Worm (Caenorhabditis elegans) whole organism, young adult: Measurements from ENCODE around the gene F54B11.8.

Experiments used
- B0336.3 ChIP-seq: fragments of 200-800 bp; sonication (Bioruptor generic); IDR thresholded peaks from 2 replicates; pipeline ENCODE4 v1.3.6; 2022; ENCODE audit warnings: missing genetic modification characterization, missing compliant biosample characterization
- D2030.7 ChIP-seq: fragments of 200-800 bp; sonication (Bioruptor generic); IDR thresholded peaks from 2 replicates; pipeline ENCODE4 v1.3.6; 2022; ENCODE audit warnings: missing genetic modification reagents, missing genetic modification characterization, missing compliant biosample characterization
- F22D6.2 ChIP-seq: sonication (generic microtip); optimal IDR thresholded peaks from 2 replicates; lab custom pipeline; 2016; ENCODE audit warnings: mild to moderate bottlenecking, missing genetic modification characterization, missing compliant biosample characterization
- F39B2.1 ChIP-seq: fragments of 200-800 bp; sonication (Bioruptor generic); IDR thresholded peaks from 2 replicates; pipeline ENCODE4 v1.3.6; 2022; ENCODE audit warnings: missing genetic modification reagents, missing genetic modification characterization, missing compliant biosample characterization
- F55B11.4 ChIP-seq: sonication (generic microtip); optimal IDR thresholded peaks from 2 replicates; lab custom pipeline; 2016; ENCODE audit warnings: missing compliant biosample characterization, missing genetic modification characterization, borderline replicate concordance; ENCODE audit not compliant: insufficient read depth
- T26A5.8 ChIP-seq: sonication (generic microtip); optimal IDR thresholded peaks from 2 replicates; lab custom pipeline; 2016; ENCODE audit warnings: missing genetic modification characterization, missing compliant biosample characterization
- Y53F4B.3 ChIP-seq: fragments of 200-800 bp; sonication (Bioruptor generic); IDR thresholded peaks from 2 replicates; pipeline ENCODE4 v1.3.6; 2022; ENCODE audit warnings: missing genetic modification reagents, missing genetic modification characterization, missing compliant biosample characterization
- Y53G8AR.9 ChIP-seq: fragments of 200-800 bp; sonication (Bioruptor generic); conservative IDR thresholded peaks from 2 replicates; pipeline ENCODE4 v1.3.6; 2022; ENCODE audit warnings: missing genetic modification reagents, missing genetic modification characterization, missing compliant biosample characterization
- Y56A3A.18 ChIP-seq: fragments of 200-800 bp; sonication (Bioruptor generic); IDR thresholded peaks from 2 replicates; pipeline ENCODE4 v1.3.6; 2022; ENCODE audit warnings: missing genetic modification reagents, missing genetic modification characterization, missing compliant biosample characterization
- bed-1 ChIP-seq: fragments of 200-800 bp; sonication (Bioruptor generic); IDR thresholded peaks from 2 replicates; pipeline ENCODE4 v1.3.6; 2022; ENCODE audit warnings: missing genetic modification reagents, missing genetic modification characterization, missing compliant biosample characterization
- ceh-79 ChIP-seq: sonication (generic microtip); optimal IDR thresholded peaks from 2 replicates; lab custom pipeline; 2017; ENCODE audit warnings: mild to moderate bottlenecking, missing genetic modification characterization, missing compliant biosample characterization
- die-1 ChIP-seq: sonication (generic microtip); optimal IDR thresholded peaks from 2 replicates; lab custom pipeline; 2016; ENCODE audit warnings: missing genotype, mild to moderate bottlenecking, missing genetic modification characterization, missing compliant biosample characterization
- dox-1 ChIP-seq: fragments of 200-800 bp; sonication (Bioruptor generic); IDR thresholded peaks from 2 replicates; pipeline ENCODE4 v1.3.6; 2022; ENCODE audit warnings: missing genetic modification reagents, missing genetic modification characterization, missing compliant biosample characterization
- ekl-4 ChIP-seq: fragments of 200-800 bp; sonication (Bioruptor generic); IDR thresholded peaks from 2 replicates; pipeline ENCODE4 v1.3.6; 2022; ENCODE audit warnings: missing genetic modification reagents, missing genetic modification characterization, missing compliant biosample characterization
- ets-4 ChIP-seq: fragments of 200-800 bp; sonication (Bioruptor generic); optimal IDR thresholded peaks from 2 replicates; lab custom pipeline; 2018; ENCODE audit warnings: mild to moderate bottlenecking, missing genetic modification characterization, missing compliant biosample characterization
- fkh-3 ChIP-seq: sonication (generic microtip); optimal IDR thresholded peaks from 2 replicates; lab custom pipeline; 2016; ENCODE audit warnings: mild to moderate bottlenecking, missing genetic modification characterization, missing compliant biosample characterization
- hlh-26 ChIP-seq: fragments of 200-800 bp; sonication (Bioruptor generic); conservative IDR thresholded peaks from 2 replicates; pipeline ENCODE4 v1.3.6; 2022; ENCODE audit warnings: missing genetic modification reagents, missing genetic modification characterization, missing compliant biosample characterization
- hmg-1.2 ChIP-seq: fragments of 200-800 bp; sonication (Bioruptor generic); IDR thresholded peaks from 2 replicates; pipeline ENCODE4 v1.3.6; 2022; ENCODE audit warnings: missing genetic modification reagents, missing genetic modification characterization, missing compliant biosample characterization
- let-526 ChIP-seq: fragments of 200-800 bp; sonication (Bioruptor generic); IDR thresholded peaks from 2 replicates; pipeline ENCODE4 v1.3.6; 2022; ENCODE audit warnings: missing genetic modification reagents, missing genetic modification characterization, missing compliant biosample characterization
- lin-40 ChIP-seq: sonication (generic microtip); optimal IDR thresholded peaks from 2 replicates; lab custom pipeline; 2016; ENCODE audit warnings: missing genetic modification characterization, mild to moderate bottlenecking, missing compliant biosample characterization, missing genotype, missing genetic modification reagents
- lin-54 ChIP-seq: fragments of 200-800 bp; sonication (Bioruptor generic); optimal IDR thresholded peaks from 2 replicates; lab custom pipeline; 2018; ENCODE audit warnings: mild to moderate bottlenecking, missing genetic modification characterization, missing compliant biosample characterization
- lsy-27 ChIP-seq: sonication (generic microtip); optimal IDR thresholded peaks from 2 replicates; lab custom pipeline; 2017; ENCODE audit warnings: missing genetic modification characterization, mild to moderate bottlenecking, missing compliant biosample characterization, antibody characterized with exemption, missing genotype, borderline replicate concordance; ENCODE audit not compliant: insufficient read depth
- mel-28 ChIP-seq: sonication (generic microtip); optimal IDR thresholded peaks from 2 replicates; lab custom pipeline; 2016; ENCODE audit warnings: borderline replicate concordance, mild to moderate bottlenecking, missing genetic modification characterization, missing compliant biosample characterization
- mes-4 ChIP-seq: sonication (generic microtip); optimal IDR thresholded peaks from 2 replicates; lab custom pipeline; 2016; ENCODE audit warnings: missing genotype, missing genetic modification characterization, missing compliant biosample characterization
- nfya-1 ChIP-seq: sonication (generic microtip); optimal IDR thresholded peaks from 2 replicates; lab custom pipeline; 2017; ENCODE audit warnings: antibody characterized with exemption, missing compliant biosample characterization, missing genetic modification characterization, borderline replicate concordance; ENCODE audit not compliant: insufficient read depth
- nhr-120 ChIP-seq: fragments of 200-800 bp; sonication (Bioruptor generic); IDR thresholded peaks from 2 replicates; pipeline ENCODE4 v1.3.6; 2022; ENCODE audit warnings: missing genetic modification characterization, missing compliant biosample characterization
- nhr-27 ChIP-seq: fragments of 200-800 bp; sonication (Bioruptor generic); optimal IDR thresholded peaks from 2 replicates; lab custom pipeline; 2018; ENCODE audit warnings: mild to moderate bottlenecking, missing genetic modification characterization, moderate library complexity, missing compliant biosample characterization
- nhr-90 ChIP-seq: sonication (generic microtip); optimal IDR thresholded peaks from 2 replicates; lab custom pipeline; 2016; ENCODE audit warnings: missing genotype, mild to moderate bottlenecking, missing genetic modification characterization, missing compliant biosample characterization
- rcor-1 ChIP-seq: fragments of 200-800 bp; sonication (Bioruptor generic); IDR thresholded peaks from 2 replicates; pipeline ENCODE4 v1.3.6; 2022; ENCODE audit warnings: missing genetic modification reagents, missing genetic modification characterization, missing compliant biosample characterization
- sdz-38 ChIP-seq: sonication (generic microtip); optimal IDR thresholded peaks from 2 replicates; lab custom pipeline; 2016; ENCODE audit warnings: missing genotype, missing genetic modification characterization, missing compliant biosample characterization
- snpc-1.3 ChIP-seq: sonication (generic microtip); optimal IDR thresholded peaks from 2 replicates; lab custom pipeline; 2017; ENCODE audit warnings: missing genetic modification characterization, mild to moderate bottlenecking, missing compliant biosample characterization, antibody characterized with exemption, moderate library complexity, missing genotype, missing genetic modification reagents; ENCODE audit not compliant: insufficient read depth
- somi-1 ChIP-seq: fragments of 200-800 bp; sonication (Bioruptor generic); optimal IDR thresholded peaks from 2 replicates; lab custom pipeline; 2018; ENCODE audit warnings: mild to moderate bottlenecking, missing genetic modification characterization, missing compliant biosample characterization
- ztf-18 ChIP-seq: sonication (generic microtip); optimal IDR thresholded peaks from 2 replicates; lab custom pipeline; 2016; ENCODE audit warnings: missing genotype, mild to moderate bottlenecking, missing genetic modification characterization, missing compliant biosample characterization
- ztf-6 ChIP-seq: fragments of 200-800 bp; sonication (Bioruptor generic); IDR thresholded peaks from 2 replicates; pipeline ENCODE4 v1.3.6; 2022; ENCODE audit warnings: missing genetic modification reagents, missing genetic modification characterization, missing compliant biosample characterization

Gene F54B11.8

ce11 chrX:13603826-13604225 is at the start of gene F54B11.8:
TSS of gene F54B11.8 (minus strand) at chrX:13603926.
- no peak for TF ChIP-seq nhr-27 (tag; lab: Kevin White, UChicago)
- TF ChIP-seq somi-1 (GFP tag; lab: Kevin White, UChicago): no peak
- TF ChIP-seq ekl-4: peak; percentile 14; the same call in 1 of the 2 replicates

DNA sequence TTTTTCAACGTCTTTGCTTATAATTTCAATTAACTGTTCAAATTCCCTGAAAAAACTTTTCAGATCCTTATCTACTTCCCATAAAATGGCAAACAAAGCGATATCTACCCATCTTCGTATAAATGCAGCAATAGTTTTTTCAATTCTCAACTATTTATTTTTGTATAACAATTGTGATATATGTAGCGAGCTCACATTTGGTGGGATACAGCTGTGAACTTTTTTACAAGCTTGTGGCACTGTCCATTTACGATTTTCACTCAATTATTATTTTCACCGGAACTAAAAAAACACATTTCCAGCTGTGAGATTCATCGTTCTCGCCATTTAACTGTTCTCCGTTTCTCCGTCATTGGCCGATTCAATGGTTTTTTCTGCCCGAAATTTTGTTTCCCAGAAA is 47.1 kb upstream of the F54B11.8 start, which contains the start of gene C40C9.4:
TSS of gene C40C9.4 (plus strand) at position 301 of the 400 bp plus-strand sequence.
- TF ChIP-seq Y56A3A.18: no peak
- TF ChIP-seq Y53G8AR.9: no peak
- TF ChIP-seq dox-1: no peak
- no peak for TF ChIP-seq lin-40 (tag; lab: Kevin White, UChicago)
- TF ChIP-seq nhr-120: no peak
- no peak for TF ChIP-seq rcor-1
- TF ChIP-seq snpc-1.3 (tag; lab: Kevin White, UChicago): no peak
- TF ChIP-seq mes-4 (tag; lab: Kevin White, UChicago): no peak
- TF ChIP-seq nfya-1 (tag; lab: Kevin White, UChicago): no peak
- TF ChIP-seq nhr-90 (tag; lab: Kevin White, UChicago): no peak
- no peak for TF ChIP-seq hmg-1.2
- TF ChIP-seq sdz-38 (tag; lab: Kevin White, UChicago): no peak
- TF ChIP-seq let-526 (GFP tag; lab: Robert Waterston, UW): no peak
- no peak for TF ChIP-seq Y53F4B.3
- TF ChIP-seq F22D6.2 (tag; lab: Kevin White, UChicago): no peak
- TF ChIP-seq mel-28 (tag; lab: Kevin White, UChicago): no peak
- TF ChIP-seq B0336.3 (GFP tag; lab: Robert Waterston, UW): no peak
- TF ChIP-seq fkh-3: no peak
- no peak for TF ChIP-seq ztf-6
- no peak for TF ChIP-seq lsy-27 (tag; lab: Kevin White, UChicago)

DNA sequence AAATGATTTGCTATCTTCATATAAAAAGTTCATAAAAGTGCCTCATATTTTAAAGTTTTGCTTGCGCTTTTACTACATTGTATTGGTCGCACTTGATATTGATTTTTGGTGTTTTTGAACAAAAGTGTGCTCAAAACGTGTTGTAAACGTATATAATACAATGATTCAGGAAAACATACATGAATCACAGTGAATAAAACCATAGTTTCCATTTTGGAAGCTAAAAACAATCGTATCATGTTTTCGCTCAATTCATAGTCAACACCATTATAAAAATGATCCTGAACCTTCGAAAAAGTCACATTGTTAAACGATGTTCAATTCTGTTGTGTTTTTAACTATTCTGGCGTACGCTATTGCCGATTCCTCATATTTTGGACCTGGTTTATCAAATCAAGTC is 43.6 kb upstream of the F54B11.8 start, which contains the start of gene C40C9.3:
TSS of gene C40C9.3 (plus strand) at position 301 of the 400 bp plus-strand sequence.
- no peak for TF ChIP-seq ekl-4
- TF ChIP-seq, all 124 proteins: peak for 0

ce11 chrX:13646798-13647197 is 43.1 kb upstream of the F54B11.8 start, which contains the start of gene acr-9:
TSS of gene acr-9 (minus strand) at chrX:13646898.
- TF ChIP-seq bed-1: no peak
- no peak for TF ChIP-seq hlh-26 (GFP tag; lab: Robert Waterston, UW)
- no peak for TF ChIP-seq ztf-18
- no peak for TF ChIP-seq D2030.7 (GFP tag; lab: Robert Waterston, UW)
- no peak for TF ChIP-seq ets-4
- no peak for TF ChIP-seq snpc-1.3 (tag; lab: Kevin White, UChicago)
- no peak for TF ChIP-seq ekl-4
- no peak for TF ChIP-seq die-1 (tag; lab: Kevin White, UChicago)
- no peak for TF ChIP-seq F55B11.4 (tag; lab: Kevin White, UChicago)
- no peak for TF ChIP-seq F39B2.1 (GFP tag; lab: Robert Waterston, UW)
- no peak for TF ChIP-seq lin-54 (GFP tag; lab: Kevin White, UChicago)
- no peak for TF ChIP-seq ceh-79 (tag; lab: Kevin White, UChicago)
- no peak for TF ChIP-seq T26A5.8 (tag; lab: Kevin White, UChicago)
